Fruit fly (Drosophila melanogaster) ovary, adult (tissue): Measurements from ENCODE around the gene mura.

Experiments used
- CG17801 ChIP-seq: fragments of 200-800 bp; optimal IDR thresholded peaks from 2 replicates; lab custom pipeline; 2019; ENCODE audit warnings: missing biosample characterization, mild to moderate bottlenecking, missing genetic modification characterization, moderate library complexity; ENCODE audit not compliant: partially characterized antibody

Gene mura

dm6 chr3R:9493627-9494626 is 57.7 kb downstream of the mura start, which contains the start of gene CG16779:
CG16779 (minus strand) TSS chr3R:9493677.
- TF ChIP-seq CG17801 (GFP tag; lab: Kevin White, UChicago), result no peak

- no peak for TF ChIP-seq CG17801 (GFP tag; lab: Kevin White, UChicago)
Measured at dm6 chr3R:9492100-9492499, 59.5 kb downstream of the mura start.

dm6 chr3R:9491065-9491567 is 60.5 kb downstream of the mura start:
- no peak for TF ChIP-seq CG17801 (GFP tag; lab: Kevin White, UChicago)

dm6 chr3R:9488493-9488892 is 63.1 kb downstream of the mura start:
- no peak for TF ChIP-seq CG17801 (GFP tag; lab: Kevin White, UChicago)

dm6 chr3R:9487961-9488360 is 63.6 kb downstream of the mura start:
- TF ChIP-seq CG17801 (GFP tag; lab: Kevin White, UChicago), result no peak

dm6 chr3R:9487561-9487960 is 64.0 kb downstream of the mura start:
- no peak for TF ChIP-seq CG17801 (GFP tag; lab: Kevin White, UChicago)
